Fruit fly (Drosophila melanogaster) whole organism, wandering third instar larva: Measurements from ENCODE around the gene CG11723.

Experiments used
- brk ChIP-seq: fragments of 200-800 bp; sonication (Bioruptor generic); optimal IDR thresholded peaks from 2 replicates; lab custom pipeline; 2016; ENCODE audit warnings: missing biosample characterization, mild to moderate bottlenecking, missing genetic modification characterization
- psq ChIP-seq: fragments of 200-800 bp; sonication (Bioruptor generic); optimal IDR thresholded peaks from 3 replicates; lab custom pipeline; 2017; ENCODE audit warnings: missing biosample characterization, mild to moderate bottlenecking, missing genetic modification characterization, moderate library complexity

DNA sequence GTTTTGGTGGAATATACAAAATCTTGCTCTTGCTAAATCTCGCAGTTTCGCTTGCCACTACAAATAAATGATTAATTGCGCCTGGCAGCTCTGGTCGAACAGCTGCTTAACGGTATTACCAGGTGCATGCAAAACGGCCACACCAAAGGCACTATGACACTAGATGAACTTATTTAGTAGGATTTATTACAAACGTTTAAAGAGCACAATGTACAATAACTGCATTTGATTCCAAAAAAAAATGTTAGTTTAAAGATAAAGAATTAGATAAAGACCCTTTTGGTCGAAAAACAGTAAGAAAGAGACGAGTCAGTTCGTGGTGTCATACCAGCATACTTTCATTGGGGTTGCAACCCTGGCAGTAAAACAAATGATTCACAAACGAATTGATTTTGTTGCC, at the start of gene CG11723, which contains the start of gene Tbcd:
- peak; percentile 75 for TF ChIP-seq psq
- TF ChIP-seq brk (GFP tag; lab: Kevin White, UChicago) = no peak
